Worm (Caenorhabditis elegans) whole organism, mixed stage, embryonic: ENCODE data around the gene lir-2.

Experiments
- ceh-39 ChIP-seq: fragments of 150-350 bp; optimal IDR thresholded peaks from 2 replicates; lab custom pipeline; 2014; ENCODE audit warnings: missing biosample characterization, missing genetic modification characterization
- unc-120 ChIP-seq: sonication (generic microtip); optimal IDR thresholded peaks from 2 replicates; lab custom pipeline; 2017; ENCODE audit warnings: missing genetic modification characterization, missing compliant biosample characterization; ENCODE audit not compliant: poor library complexity, severe bottlenecking
- unc-39 ChIP-seq: fragments of 150-350 bp; optimal IDR thresholded peaks from 2 replicates; lab custom pipeline; 2014; ENCODE audit warnings: missing biosample characterization, missing genetic modification characterization

DNA sequence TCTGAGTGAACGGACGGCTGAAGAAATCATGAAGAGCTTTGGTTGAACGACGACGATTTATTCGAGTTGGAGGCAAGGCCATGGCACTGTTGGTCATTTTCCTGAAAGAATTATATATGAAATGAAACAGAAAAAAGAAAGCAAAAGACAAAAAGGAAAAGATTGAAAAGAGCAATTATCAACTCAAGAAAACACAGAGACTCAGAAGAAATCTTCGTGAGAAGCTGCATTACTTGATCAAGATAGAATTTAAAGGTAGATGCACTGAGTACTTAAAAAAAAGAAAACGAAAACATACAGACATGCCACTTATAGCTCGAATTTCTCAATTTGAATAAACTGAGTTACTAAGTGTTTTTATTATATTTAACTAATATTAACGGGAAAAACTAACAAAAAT, 51.4 kb downstream of the lir-2 start, which contains the start of gene cpna-5:
- TF ChIP-seq unc-39 (tag; lab: Kevin White, UChicago) (no peak), unc-120 (tag; lab: Kevin White, UChicago) (no peak), ceh-39 (tag; lab: Kevin White, UChicago) (no peak)
